Worm (Caenorhabditis elegans) whole organism, L4 larva: ENCODE data around the gene C05G5.2.
A peak's percentile ranks its signal among the peaks of the same experiment; 100 is the strongest.

Experiments
- D1046.2 ChIP-seq: fragments of 200-800 bp; sonication (Bioruptor generic); IDR thresholded peaks from 2 replicates; pipeline ENCODE4 v1.3.6; 2022; ENCODE audit warnings: missing genetic modification characterization, missing compliant biosample characterization
- F10B5.3 ChIP-seq: sonication (generic microtip); optimal IDR thresholded peaks from 2 replicates; lab custom pipeline; 2016; ENCODE audit warnings: mild to moderate bottlenecking, missing genetic modification characterization, missing compliant biosample characterization
- F26F4.8 ChIP-seq: fragments of 200-800 bp; sonication (Bioruptor generic); conservative IDR thresholded peaks from 2 replicates; pipeline ENCODE4 v1.3.6; 2022; ENCODE audit warnings: missing genetic modification characterization, missing compliant biosample characterization
- F49E8.2 ChIP-seq: sonication (generic microtip); optimal IDR thresholded peaks from 2 replicates; lab custom pipeline; 2016; ENCODE audit warnings: missing compliant biosample characterization, mild to moderate bottlenecking, missing genetic modification characterization, borderline replicate concordance
- Y5F2A.4 ChIP-seq: fragments of 200-800 bp; sonication (Bioruptor generic); optimal IDR thresholded peaks from 2 replicates; lab custom pipeline; 2018; ENCODE audit warnings: mild to moderate bottlenecking, missing genetic modification characterization, missing compliant biosample characterization
- ZK546.5 ChIP-seq, 2 experiments: sonication (generic microtip); optimal IDR thresholded peaks; 2 replicates each; lab custom pipeline; 2017; ENCODE audit warnings: missing biosample characterization in 2 of 2, missing genetic modification characterization in 2 of 2
- ceh-44 ChIP-seq: fragments of 200-800 bp; sonication (Bioruptor generic); IDR thresholded peaks from 2 replicates; pipeline ENCODE4 v1.3.6; 2022; ENCODE audit warnings: missing genetic modification reagents, missing genetic modification characterization, missing compliant biosample characterization
- ces-1 ChIP-seq: fragments of 150-350 bp; sonication (generic microtip); optimal IDR thresholded peaks from 4 replicates; lab custom pipeline; 2014; ENCODE audit warnings: missing biosample characterization, missing genetic modification reagents, missing genetic modification characterization
- ctbp-1 ChIP-seq: fragments of 200-800 bp; sonication (Bioruptor generic); IDR thresholded peaks from 2 replicates; pipeline ENCODE4 v1.3.6; 2022; ENCODE audit warnings: missing genetic modification reagents, missing genetic modification characterization, missing compliant biosample characterization
- daf-12 ChIP-seq: fragments of 150-350 bp; optimal IDR thresholded peaks from 2 replicates; lab custom pipeline; 2014; ENCODE audit warnings: missing biosample characterization, missing genetic modification reagents, missing genetic modification characterization
- daf-8 ChIP-seq: fragments of 200-800 bp; sonication (Bioruptor generic); IDR thresholded peaks from 2 replicates; pipeline ENCODE4 v1.3.6; 2022; ENCODE audit warnings: missing genetic modification characterization, missing compliant biosample characterization
- dmd-9 ChIP-seq: fragments of 200-800 bp; sonication (Bioruptor generic); IDR thresholded peaks from 2 replicates; pipeline ENCODE4 v1.3.6; 2022; ENCODE audit warnings: missing genetic modification reagents, missing genetic modification characterization, missing compliant biosample characterization
- dpl-1 ChIP-seq: fragments of 150-350 bp; optimal IDR thresholded peaks from 2 replicates; lab custom pipeline; 2014; ENCODE audit warnings: missing biosample characterization, missing genetic modification reagents, missing genetic modification characterization
- dve-1 ChIP-seq: sonication (generic microtip); optimal IDR thresholded peaks from 2 replicates; lab custom pipeline; 2017; ENCODE audit warnings: antibody characterized with exemption, mild to moderate bottlenecking, missing genetic modification characterization, missing compliant biosample characterization; ENCODE audit not compliant: insufficient read depth
- egl-27 ChIP-seq: sonication (generic microtip); optimal IDR thresholded peaks from 3 replicates; lab custom pipeline; 2017; ENCODE audit warnings: missing biosample characterization, missing genetic modification reagents, missing genetic modification characterization
- egl-43 ChIP-seq: fragments of 200-800 bp; sonication (Bioruptor generic); IDR thresholded peaks from 2 replicates; pipeline ENCODE4 v1.3.6; 2022; ENCODE audit warnings: missing genetic modification reagents, missing genetic modification characterization, missing compliant biosample characterization
- fkh-10 ChIP-seq: fragments of 150-350 bp; optimal IDR thresholded peaks from 2 replicates; lab custom pipeline; 2014; ENCODE audit warnings: missing biosample characterization, missing genetic modification reagents, missing genetic modification characterization
- gei-8 ChIP-seq: fragments of 200-800 bp; sonication (Bioruptor generic); optimal IDR thresholded peaks from 2 replicates; lab custom pipeline; 2018; ENCODE audit warnings: mild to moderate bottlenecking, missing genetic modification characterization, missing compliant biosample characterization
- hif-1 ChIP-seq, 2 experiments: sonication (generic microtip); optimal IDR thresholded peaks; 2 replicates each; lab custom pipeline; 2016 to 2017; ENCODE audit warnings: missing compliant biosample characterization in 2 of 2, missing genetic modification characterization in 2 of 2, missing genetic modification reagents in 2 of 2, missing genotype in 2 of 2, mild to moderate bottlenecking in 1 of 2
- hlh-11 ChIP-seq: fragments of 200-800 bp; sonication (Bioruptor generic); optimal IDR thresholded peaks from 2 replicates; lab custom pipeline; 2018; ENCODE audit warnings: mild to moderate bottlenecking, missing genetic modification characterization, missing compliant biosample characterization
- hlh-30 ChIP-seq: sonication (generic microtip); optimal IDR thresholded peaks from 2 replicates; lab custom pipeline; 2017; ENCODE audit warnings: antibody characterized with exemption, mild to moderate bottlenecking, missing genetic modification characterization, missing compliant biosample characterization; ENCODE audit not compliant: insufficient read depth
- jun-1 ChIP-seq: fragments of 150-350 bp; optimal IDR thresholded peaks from 2 replicates; lab custom pipeline; 2014; ENCODE audit warnings: missing biosample characterization, missing genetic modification reagents, missing genetic modification characterization
- lin-13 ChIP-seq: fragments of 150-350 bp; optimal IDR thresholded peaks from 2 replicates; lab custom pipeline; 2014; ENCODE audit warnings: missing biosample characterization, missing genetic modification reagents, missing genetic modification characterization
- lin-29 ChIP-seq: fragments of 200-800 bp; sonication (Bioruptor generic); IDR thresholded peaks from 2 replicates; pipeline ENCODE4 v1.3.6; 2022; ENCODE audit warnings: missing genetic modification reagents, missing genetic modification characterization, missing compliant biosample characterization
- lin-38 ChIP-seq: fragments of 200-800 bp; sonication (Bioruptor generic); IDR thresholded peaks from 2 replicates; pipeline ENCODE4 v1.3.6; 2022; ENCODE audit warnings: missing genetic modification reagents, missing genetic modification characterization, missing compliant biosample characterization
- lsy-2 ChIP-seq, 2 experiments: fragments of 150-350 bp in 1 of 2; sonication (generic microtip) in 1 of 2; optimal IDR thresholded peaks; 2 replicates each; lab custom pipeline; 2014 to 2017; ENCODE audit warnings: missing biosample characterization in 2 of 2, missing genetic modification characterization in 2 of 2
- madf-9 ChIP-seq: fragments of 200-800 bp; sonication (Bioruptor generic); conservative IDR thresholded peaks from 2 replicates; pipeline ENCODE4 v1.3.6; 2022; ENCODE audit warnings: missing genetic modification reagents, missing genetic modification characterization, missing compliant biosample characterization
- mdt-29 ChIP-seq: fragments of 200-800 bp; sonication (Bioruptor generic); IDR thresholded peaks from 2 replicates; pipeline ENCODE4 v1.3.6; 2022; ENCODE audit warnings: missing genetic modification reagents, missing genetic modification characterization, missing compliant biosample characterization
- mes-2 ChIP-seq: sonication (generic microtip); optimal IDR thresholded peaks from 2 replicates; lab custom pipeline; 2016; ENCODE audit warnings: missing genotype, mild to moderate bottlenecking, missing genetic modification characterization, missing compliant biosample characterization; ENCODE audit not compliant: poor library complexity, severe bottlenecking
- nhr-10 ChIP-seq: fragments of 150-350 bp; optimal IDR thresholded peaks from 2 replicates; lab custom pipeline; 2014; ENCODE audit warnings: missing biosample characterization, missing genetic modification characterization
- nhr-102 ChIP-seq: sonication (generic microtip); optimal IDR thresholded peaks from 2 replicates; lab custom pipeline; 2016; ENCODE audit warnings: mild to moderate bottlenecking, missing genetic modification characterization, moderate library complexity, missing compliant biosample characterization
- nhr-28 ChIP-seq: fragments of 150-350 bp; optimal IDR thresholded peaks from 2 replicates; lab custom pipeline; 2014; ENCODE audit warnings: missing biosample characterization, missing genetic modification characterization
- nhr-41 ChIP-seq: fragments of 200-800 bp; sonication (Bioruptor generic); IDR thresholded peaks from 2 replicates; pipeline ENCODE4 v1.3.6; 2022; ENCODE audit warnings: missing genetic modification reagents, missing genetic modification characterization, missing compliant biosample characterization
- nhr-48 ChIP-seq: sonication (generic microtip); optimal IDR thresholded peaks from 2 replicates; lab custom pipeline; 2016; ENCODE audit warnings: mild to moderate bottlenecking, missing genetic modification characterization, missing compliant biosample characterization
- nhr-6 ChIP-seq: fragments of 150-350 bp; optimal IDR thresholded peaks from 2 replicates; lab custom pipeline; 2014; ENCODE audit warnings: missing biosample characterization, missing genetic modification characterization
- php-3 ChIP-seq: fragments of 200-800 bp; sonication (Bioruptor generic); IDR thresholded peaks from 2 replicates; pipeline ENCODE4 v1.3.6; 2022; ENCODE audit warnings: missing genetic modification reagents, missing genetic modification characterization, missing compliant biosample characterization
- pqm-1 ChIP-seq: sonication (generic microtip); optimal IDR thresholded peaks from 2 replicates; lab custom pipeline; 2017; ENCODE audit warnings: missing biosample characterization, missing genetic modification characterization
- saeg-2 ChIP-seq: fragments of 200-800 bp; sonication (Bioruptor generic); IDR thresholded peaks from 2 replicates; pipeline ENCODE4 v1.3.6; 2022; ENCODE audit warnings: missing genetic modification reagents, missing genetic modification characterization, missing compliant biosample characterization
- set-16 ChIP-seq: fragments of 200-800 bp; sonication (Bioruptor generic); IDR thresholded peaks from 2 replicates; pipeline ENCODE4 v1.3.6; 2022; ENCODE audit warnings: missing genetic modification reagents, missing genetic modification characterization, missing compliant biosample characterization
- skn-1 ChIP-seq: fragments of 150-350 bp; optimal IDR thresholded peaks from 2 replicates; lab custom pipeline; 2014; ENCODE audit warnings: missing biosample characterization, missing genetic modification characterization
- snpc-1.2 ChIP-seq: fragments of 200-800 bp; sonication (Bioruptor generic); IDR thresholded peaks from 2 replicates; pipeline ENCODE4 v1.3.6; 2022; ENCODE audit warnings: missing genetic modification reagents, missing genetic modification characterization, missing compliant biosample characterization
- tra-1 ChIP-seq: fragments of 200-800 bp; sonication (Bioruptor generic); IDR thresholded peaks from 2 replicates; pipeline ENCODE4 v1.3.6; 2022; ENCODE audit warnings: missing genetic modification reagents, missing genetic modification characterization, missing compliant biosample characterization
- unc-130 ChIP-seq: sonication (generic microtip); optimal IDR thresholded peaks from 2 replicates; lab custom pipeline; 2016; ENCODE audit warnings: missing genetic modification reagents, missing genetic modification characterization, missing compliant biosample characterization
- vab-7 ChIP-seq: fragments of 200-800 bp; sonication (Bioruptor generic); IDR thresholded peaks from 2 replicates; pipeline ENCODE4 v1.3.6; 2022; ENCODE audit warnings: missing genetic modification reagents, missing genetic modification characterization, missing compliant biosample characterization
- zfp-2 ChIP-seq: sonication (generic microtip); optimal IDR thresholded peaks from 2 replicates; lab custom pipeline; 2016; ENCODE audit warnings: mild to moderate bottlenecking, missing genetic modification characterization, missing compliant biosample characterization
- ztf-7 ChIP-seq: fragments of 150-350 bp; optimal IDR thresholded peaks from 2 replicates; lab custom pipeline; 2014; ENCODE audit warnings: missing biosample characterization, missing genetic modification characterization

The C05G5.2 gene

ce11 chrX:14706698-14707285 is 40.3 kb upstream of the C05G5.2 start, which contains the start of gene tmem-184 (continued):
- no peak for TF ChIP-seq egl-27 (tag; lab: Kevin White, UChicago)
- peak; percentile 9 for TF ChIP-seq pqm-1 (tag; lab: Kevin White, UChicago)
- TF ChIP-seq ztf-7 (tag; lab: Kevin White, UChicago) = no peak
- TF ChIP-seq nhr-102 (tag; lab: Kevin White, UChicago) = peak; percentile 36
- peak; percentile 52; the same call in 1 of the 2 replicates for TF ChIP-seq php-3 (GFP tag; lab: Robert Waterston, UW)
- peak; percentile 49 for TF ChIP-seq lin-38 (GFP tag; lab: Robert Waterston, UW)
- TF ChIP-seq lsy-2 (tag; optimal IDR thresholded peaks at IDR 0.05; lab: Kevin White, UChicago) = peak in 1 of 2 experiments; percentile 39
- TF ChIP-seq hif-1 (tag; optimal IDR thresholded peaks at IDR 0.05; lab: Kevin White, UChicago) = peak in 1 of 2 experiments; percentile 20
- TF ChIP-seq dve-1 (tag; lab: Kevin White, UChicago) = peak; percentile 75
- peak; percentile 44 for TF ChIP-seq nhr-28 (tag; lab: Kevin White, UChicago)

- TF ChIP-seq lsy-2 (tag; optimal IDR thresholded peaks at IDR 0.05; lab: Kevin White, UChicago) = peak; percentile 73 to 88
- TF ChIP-seq tra-1 (GFP tag; lab: Robert Waterston, UW) = peak; percentile 76
- TF ChIP-seq nhr-41 (GFP tag; lab: Robert Waterston, UW) = no peak
- TF ChIP-seq ces-1 (GFP tag; lab: Kevin White, UChicago) = no peak
- peak; percentile 95 for TF ChIP-seq egl-43
- TF ChIP-seq hlh-30 (tag; lab: Kevin White, UChicago) = peak; percentile 89
- no peak; the same call in 1 of the 2 replicates for TF ChIP-seq saeg-2 (GFP tag; lab: Robert Waterston, UW)
- peak; percentile 90 for TF ChIP-seq nhr-6 (tag; lab: Kevin White, UChicago)
- no peak for TF ChIP-seq ZK546.5 (tag; optimal IDR thresholded peaks at IDR 0.05; lab: Kevin White, UChicago)
- no peak for TF ChIP-seq daf-8 (GFP tag; lab: Robert Waterston, UW)
- TF ChIP-seq nhr-10 (tag; lab: Kevin White, UChicago) = peak; percentile 72
- TF ChIP-seq lin-13 (GFP tag; lab: Kevin White, UChicago) = peak; percentile 89
- TF ChIP-seq snpc-1.2 (GFP tag; lab: Robert Waterston, UW) = 0 out of 2 replicates have a peak, but pooled peaks have one; percentile 24
- peak; percentile 56 for TF ChIP-seq Y5F2A.4 (GFP tag; lab: Kevin White, UChicago)
- TF ChIP-seq php-3 (GFP tag; lab: Robert Waterston, UW) = 0 out of 2 replicates have a peak, but pooled peaks have one; percentile 30
- peak; percentile 77 for TF ChIP-seq madf-9
- peak; percentile 75 for TF ChIP-seq nhr-102 (tag; lab: Kevin White, UChicago)
- peak; percentile 99 for TF ChIP-seq set-16 (GFP tag; lab: Robert Waterston, UW)
- TF ChIP-seq mes-2 (tag; lab: Kevin White, UChicago) = peak; percentile 76
- TF ChIP-seq nhr-28 (tag; lab: Kevin White, UChicago) = peak; percentile 85
- no peak for TF ChIP-seq daf-12
- TF ChIP-seq zfp-2 = peak; percentile 58
- TF ChIP-seq skn-1 (tag; lab: Kevin White, UChicago) = no peak
- 0 out of 2 replicates have a peak, but pooled peaks have one; percentile 65 for TF ChIP-seq dmd-9 (GFP tag; lab: Robert Waterston, UW)
- no peak for TF ChIP-seq D1046.2
- TF ChIP-seq fkh-10 (GFP tag; lab: Kevin White, UChicago) = peak; percentile 97
- TF ChIP-seq F10B5.3 (tag; lab: Kevin White, UChicago) = peak; percentile 36
- TF ChIP-seq lin-29 = no peak
- no peak for TF ChIP-seq mdt-29 (GFP tag; lab: Robert Waterston, UW)
- peak; percentile 91 for TF ChIP-seq nhr-48
- TF ChIP-seq gei-8 (GFP tag; lab: Kevin White, UChicago) = peak; percentile 82
- no peak for TF ChIP-seq unc-130 (GFP tag; lab: Kevin White, UChicago)
- TF ChIP-seq dpl-1 (GFP tag; lab: Kevin White, UChicago) = peak; percentile 63
- peak; percentile 99 for TF ChIP-seq hlh-11 (tag; lab: Kevin White, UChicago)
- TF ChIP-seq F49E8.2 (tag; lab: Kevin White, UChicago) = no peak
- no peak for TF ChIP-seq pqm-1 (tag; lab: Kevin White, UChicago)
- peak; percentile 58; the same call in 1 of the 2 replicates for TF ChIP-seq vab-7 (GFP tag; lab: Robert Waterston, UW)
- no peak for TF ChIP-seq F26F4.8 (GFP tag; lab: Robert Waterston, UW)
- TF ChIP-seq ceh-44 (GFP tag; lab: Robert Waterston, UW) = peak; percentile 59; the same call in 1 of the 2 replicates
- TF ChIP-seq ctbp-1 (GFP tag; lab: Robert Waterston, UW) = peak; percentile 97
- peak; percentile 83 for TF ChIP-seq jun-1
Observed at ce11 chrX:14708176-14708642, 38.9 kb upstream of the C05G5.2 start.
